Fruit fly (Drosophila melanogaster): Measurements from ENCODE around the gene Daxx.
A peak's percentile ranks its signal among the peaks of the same experiment; 100 is the strongest.

Gene Daxx

dm6 chr2L:6461497-6461896 is 19.2 kb upstream of the Daxx start (continued):
- TF ChIP-seq CG4360 (GFP tag; IDR thresholded peaks at IDR 0.05) (peak; percentile 40; the same call in 1 of the 2 replicates), bbx (GFP tag; IDR thresholded peaks at IDR 0.05; ENCODE audit: partially characterized antibody) (no peak), sima (GFP tag; optimal IDR thresholded peaks at IDR 0.05) (no peak), CG11398 (GFP tag; optimal IDR thresholded peaks at IDR 0.05) (no peak), B-H1 (GFP tag; IDR thresholded peaks at IDR 0.05) (no peak; the same call in 2 of the 3 replicates), CG12236 (GFP tag; optimal IDR thresholded peaks at IDR 0.05) (no peak), CG1647 (GFP tag; optimal IDR thresholded peaks at IDR 0.05) (no peak), so (GFP tag; IDR thresholded peaks at IDR 0.05) (no peak), sc (optimal IDR thresholded peaks at IDR 0.05) (no peak), sc (GFP tag; optimal IDR thresholded peaks at IDR 0.05) (no peak), unpg (GFP tag; optimal IDR thresholded peaks at IDR 0.05) (peak; percentile 46), gt (GFP tag; IDR thresholded peaks at IDR 0.05) (no peak), B-H2 (GFP tag; optimal IDR thresholded peaks at IDR 0.05) (no peak), CG4820 (GFP tag; optimal IDR thresholded peaks at IDR 0.05) (no peak), E2f2 (GFP tag; IDR thresholded peaks at IDR 0.05) (no peak; the same call in 1 of the 2 replicates), CG9932 (GFP tag; IDR thresholded peaks at IDR 0.05) (no peak), CG11504 (tag; optimal IDR thresholded peaks at IDR 0.05) (peak; percentile 46), bigmax (GFP tag; optimal IDR thresholded peaks at IDR 0.05) (no peak), grn (GFP tag; optimal IDR thresholded peaks at IDR 0.05) (no peak), MESR4 (GFP tag; optimal IDR thresholded peaks at IDR 0.05) (no peak), CG43689 (GFP tag; IDR thresholded peaks at IDR 0.05) (no peak), hth (optimal IDR thresholded peaks at IDR 0.05) (no peak), CG9797 (GFP tag; optimal IDR thresholded peaks at IDR 0.05) (no peak), Lim3 (GFP tag; IDR thresholded peaks at IDR 0.05) (no peak), CG3847 (GFP tag; IDR thresholded peaks at IDR 0.05) (no peak)

dm6 chr2L:6462259-6462658 is 18.5 kb upstream of the Daxx start:
- no peak for TF ChIP-seq Adf1 (GFP tag; IDR thresholded peaks at IDR 0.05)
- TF ChIP-seq ab (GFP tag; optimal IDR thresholded peaks at IDR 0.05) = no peak
- TF ChIP-seq sens (GFP tag) = peak; percentile 74
- TF ChIP-seq CG2199 (GFP tag; IDR thresholded peaks at IDR 0.05) = peak; percentile 49; the same call in 1 of the 3 replicates
- TF ChIP-seq lab (GFP tag; optimal IDR thresholded peaks at IDR 0.05) = peak; percentile 11
- peak; percentile 23 for TF ChIP-seq Nf-YB (GFP tag; optimal IDR thresholded peaks at IDR 0.05)
- no peak for TF ChIP-seq Dp (GFP tag; optimal IDR thresholded peaks at IDR 0.05)
- no peak for TF ChIP-seq trem (tag; optimal IDR thresholded peaks at IDR 0.05)
- no peak for TF ChIP-seq CG31365 (tag; optimal IDR thresholded peaks at IDR 0.05)
- peak; percentile 25 for TF ChIP-seq CG15601 (tag; optimal IDR thresholded peaks at IDR 0.05)
- TF ChIP-seq CG6175 (GFP tag; IDR thresholded peaks at IDR 0.05) = no peak
- TF ChIP-seq hkb (optimal IDR thresholded peaks at IDR 0.05) = no peak
- TF ChIP-seq hkb (GFP tag; IDR thresholded peaks at IDR 0.05) = peak; percentile 23; the same call in 1 of the 2 replicates
- peak; percentile 3 for TF ChIP-seq CG1647 (GFP tag; optimal IDR thresholded peaks at IDR 0.05)
- TF ChIP-seq Abd-B (GFP tag; optimal IDR thresholded peaks at IDR 0.05) = no peak
- no peak for TF ChIP-seq CG2202 (tag; optimal IDR thresholded peaks at IDR 0.05)
- TF ChIP-seq Side (GFP tag; optimal IDR thresholded peaks at IDR 0.05) = peak; percentile 2
- TF ChIP-seq ATbp (GFP tag; optimal IDR thresholded peaks at IDR 0.05) = peak; percentile 3
- no peak for TF ChIP-seq BEAF-32 (GFP tag; optimal IDR thresholded peaks at IDR 0.05)
- no peak for TF ChIP-seq HLH54F (GFP tag; optimal IDR thresholded peaks at IDR 0.05)
- TF ChIP-seq CG10209 (GFP tag; optimal IDR thresholded peaks at IDR 0.05) = peak; percentile 1
- no peak for TF ChIP-seq usp (GFP tag; optimal IDR thresholded peaks at IDR 0.05)
- peak; percentile 36 for TF ChIP-seq CG13296 (GFP tag; optimal IDR thresholded peaks at IDR 0.05)
- peak; percentile 26 for TF ChIP-seq bab2 (GFP tag; optimal IDR thresholded peaks at IDR 0.05)
- no peak for TF ChIP-seq CG3407 (GFP tag; optimal IDR thresholded peaks at IDR 0.05)
- TF ChIP-seq Med (GFP tag) = peak; percentile 43
- peak; percentile 8 for TF ChIP-seq Asciz (GFP tag; optimal IDR thresholded peaks at IDR 0.05)
- TF ChIP-seq br (optimal IDR thresholded peaks at IDR 0.05) = no peak
- TF ChIP-seq ci (GFP tag; IDR thresholded peaks at IDR 0.05) = 0 out of 3 replicates have a peak, but pooled peaks have one; percentile 67
- TF ChIP-seq CG9727 (GFP tag; optimal IDR thresholded peaks at IDR 0.05) = peak; percentile 59

All from whole organism, embryonic.